Worm (Caenorhabditis elegans) whole organism, L4 larva: ENCODE results near the gene T27E4.1.
A peak's percentile ranks its signal among the peaks of the same experiment; 100 is the strongest.

Experiments used
- F37D6.2 ChIP-seq: sonication (generic microtip); optimal IDR thresholded peaks from 2 replicates; lab custom pipeline; 2016; ENCODE audit warnings: mild to moderate bottlenecking, missing genetic modification characterization, missing compliant biosample characterization
- ZK546.5 ChIP-seq, 2 experiments: sonication (generic microtip); optimal IDR thresholded peaks; 2 replicates each; lab custom pipeline; 2017; ENCODE audit warnings: missing biosample characterization in 2 of 2, missing genetic modification characterization in 2 of 2
- aha-1 ChIP-seq: fragments of 150-350 bp; peaks from one replicate; lab custom pipeline; 2014; ENCODE audit warnings: missing biosample characterization, missing genetic modification characterization
- aly-2 ChIP-seq: sonication (generic microtip); optimal IDR thresholded peaks from 2 replicates; lab custom pipeline; 2018; ENCODE audit warnings: missing biosample characterization, missing genetic modification characterization
- ceh-20 ChIP-seq: fragments of 200-800 bp; sonication (Bioruptor generic); IDR thresholded peaks from 2 replicates; pipeline ENCODE4 v1.3.6; 2022; ENCODE audit warnings: missing genetic modification reagents, missing genetic modification characterization, missing compliant biosample characterization
- ceh-28 ChIP-seq: fragments of 150-350 bp; optimal IDR thresholded peaks from 2 replicates; lab custom pipeline; 2014; ENCODE audit warnings: missing biosample characterization, missing genetic modification reagents, missing genetic modification characterization
- ceh-44 ChIP-seq: fragments of 200-800 bp; sonication (Bioruptor generic); IDR thresholded peaks from 2 replicates; pipeline ENCODE4 v1.3.6; 2022; ENCODE audit warnings: missing genetic modification reagents, missing genetic modification characterization, missing compliant biosample characterization
- cey-2 ChIP-seq: sonication (generic microtip); optimal IDR thresholded peaks from 3 replicates; lab custom pipeline; 2017; ENCODE audit warnings: missing genetic modification characterization, mild to moderate bottlenecking, missing compliant biosample characterization, antibody characterized with exemption, borderline replicate concordance; ENCODE audit not compliant: insufficient read depth
- daf-16 ChIP-seq, 3 experiments: sonication (generic microtip); optimal IDR thresholded peaks; 2 replicates each; lab custom pipeline; 2016 to 2017; ENCODE audit warnings: missing genetic modification characterization in 3 of 3, missing genetic modification reagents in 3 of 3, mild to moderate bottlenecking in 2 of 3, missing compliant biosample characterization in 2 of 3, missing biosample characterization in 1 of 3, moderate library complexity in 1 of 3
- dmd-6 ChIP-seq: fragments of 200-800 bp; sonication (Bioruptor generic); IDR thresholded peaks from 2 replicates; pipeline ENCODE4 v1.3.6; 2022; ENCODE audit warnings: missing genetic modification reagents, missing genetic modification characterization, missing compliant biosample characterization
- dmd-8 ChIP-seq: fragments of 200-800 bp; sonication (Bioruptor generic); IDR thresholded peaks from 2 replicates; pipeline ENCODE4 v1.3.6; 2022; ENCODE audit warnings: missing genetic modification characterization, missing compliant biosample characterization
- dve-1 ChIP-seq: sonication (generic microtip); optimal IDR thresholded peaks from 2 replicates; lab custom pipeline; 2017; ENCODE audit warnings: antibody characterized with exemption, mild to moderate bottlenecking, missing genetic modification characterization, missing compliant biosample characterization; ENCODE audit not compliant: insufficient read depth
- fos-1 ChIP-seq: fragments of 150-350 bp; optimal IDR thresholded peaks from 2 replicates; lab custom pipeline; 2014; ENCODE audit warnings: missing biosample characterization, missing genetic modification characterization
- hif-1 ChIP-seq, 2 experiments: sonication (generic microtip); optimal IDR thresholded peaks; 2 replicates each; lab custom pipeline; 2016 to 2017; ENCODE audit warnings: missing compliant biosample characterization in 2 of 2, missing genetic modification characterization in 2 of 2, missing genetic modification reagents in 2 of 2, missing genotype in 2 of 2, mild to moderate bottlenecking in 1 of 2
- hlh-11 ChIP-seq: fragments of 200-800 bp; sonication (Bioruptor generic); optimal IDR thresholded peaks from 2 replicates; lab custom pipeline; 2018; ENCODE audit warnings: mild to moderate bottlenecking, missing genetic modification characterization, missing compliant biosample characterization
- hlh-30 ChIP-seq: sonication (generic microtip); optimal IDR thresholded peaks from 2 replicates; lab custom pipeline; 2017; ENCODE audit warnings: antibody characterized with exemption, mild to moderate bottlenecking, missing genetic modification characterization, missing compliant biosample characterization; ENCODE audit not compliant: insufficient read depth
- lsy-2 ChIP-seq, 2 experiments: fragments of 150-350 bp in 1 of 2; sonication (generic microtip) in 1 of 2; optimal IDR thresholded peaks; 2 replicates each; lab custom pipeline; 2014 to 2017; ENCODE audit warnings: missing biosample characterization in 2 of 2, missing genetic modification characterization in 2 of 2
- madf-9 ChIP-seq: fragments of 200-800 bp; sonication (Bioruptor generic); conservative IDR thresholded peaks from 2 replicates; pipeline ENCODE4 v1.3.6; 2022; ENCODE audit warnings: missing genetic modification reagents, missing genetic modification characterization, missing compliant biosample characterization
- mdl-1 ChIP-seq, 2 experiments: fragments of 150-350 bp in 1 of 2; sonication (generic microtip) in 1 of 2; optimal IDR thresholded peaks; 2 replicates each; lab custom pipeline; 2014 to 2017; ENCODE audit warnings: missing biosample characterization in 2 of 2, missing genetic modification characterization in 2 of 2
- mep-1 ChIP-seq: fragments of 150-350 bp; sonication (generic microtip); optimal IDR thresholded peaks from 3 replicates; lab custom pipeline; 2014; ENCODE audit warnings: missing biosample characterization, missing genetic modification characterization
- mes-2 ChIP-seq: sonication (generic microtip); optimal IDR thresholded peaks from 2 replicates; lab custom pipeline; 2016; ENCODE audit warnings: missing genotype, mild to moderate bottlenecking, missing genetic modification characterization, missing compliant biosample characterization; ENCODE audit not compliant: poor library complexity, severe bottlenecking
- nhr-102 ChIP-seq: sonication (generic microtip); optimal IDR thresholded peaks from 2 replicates; lab custom pipeline; 2016; ENCODE audit warnings: mild to moderate bottlenecking, missing genetic modification characterization, moderate library complexity, missing compliant biosample characterization
- nhr-11 ChIP-seq: fragments of 150-350 bp; optimal IDR thresholded peaks from 2 replicates; lab custom pipeline; 2014; ENCODE audit warnings: missing biosample characterization, missing genetic modification characterization
- nhr-111 ChIP-seq: fragments of 200-800 bp; sonication (Bioruptor generic); optimal IDR thresholded peaks from 2 replicates; lab custom pipeline; 2018; ENCODE audit warnings: mild to moderate bottlenecking, missing genetic modification characterization, missing compliant biosample characterization
- nhr-237 ChIP-seq: sonication (generic microtip); optimal IDR thresholded peaks from 2 replicates; lab custom pipeline; 2017; ENCODE audit warnings: missing biosample characterization, missing genetic modification characterization
- nhr-28 ChIP-seq: fragments of 150-350 bp; optimal IDR thresholded peaks from 2 replicates; lab custom pipeline; 2014; ENCODE audit warnings: missing biosample characterization, missing genetic modification characterization
- nhr-41 ChIP-seq: fragments of 200-800 bp; sonication (Bioruptor generic); IDR thresholded peaks from 2 replicates; pipeline ENCODE4 v1.3.6; 2022; ENCODE audit warnings: missing genetic modification reagents, missing genetic modification characterization, missing compliant biosample characterization
- nhr-48 ChIP-seq: sonication (generic microtip); optimal IDR thresholded peaks from 2 replicates; lab custom pipeline; 2016; ENCODE audit warnings: mild to moderate bottlenecking, missing genetic modification characterization, missing compliant biosample characterization
- nhr-77 ChIP-seq: fragments of 150-350 bp; optimal IDR thresholded peaks from 2 replicates; lab custom pipeline; 2014; ENCODE audit warnings: missing biosample characterization, missing genetic modification characterization
- pha-4 ChIP-seq, 2 experiments: fragments of 150-350 bp in 1 of 2; fragments of 200-800 bp in 1 of 2; sonication (Bioruptor generic) in 1 of 2; IDR thresholded peaks in 1 of 2; optimal IDR thresholded peaks in 1 of 2; 2 replicates each; pipeline versions ENCODE4 v1.3.6 to Lab custom; 2014 to 2022; ENCODE audit warnings: missing genetic modification characterization in 2 of 2, missing genetic modification reagents in 2 of 2, missing biosample characterization in 1 of 2, missing compliant biosample characterization in 1 of 2
- php-3 ChIP-seq: fragments of 200-800 bp; sonication (Bioruptor generic); IDR thresholded peaks from 2 replicates; pipeline ENCODE4 v1.3.6; 2022; ENCODE audit warnings: missing genetic modification reagents, missing genetic modification characterization, missing compliant biosample characterization
- saeg-2 ChIP-seq: fragments of 200-800 bp; sonication (Bioruptor generic); IDR thresholded peaks from 2 replicates; pipeline ENCODE4 v1.3.6; 2022; ENCODE audit warnings: missing genetic modification reagents, missing genetic modification characterization, missing compliant biosample characterization
- unc-39 ChIP-seq: sonication (generic microtip); optimal IDR thresholded peaks from 2 replicates; lab custom pipeline; 2017; ENCODE audit warnings: missing biosample characterization, missing genetic modification characterization
- unc-62 ChIP-seq, 3 experiments: fragments of 150-350 bp in 1 of 3; sonication (generic microtip); optimal IDR thresholded peaks in 2 of 3; peaks in 1 of 3; 1 replicate in 1 of 3; 2 replicates in 2 of 3; lab custom pipeline; 2014 to 2017; ENCODE audit warnings: missing biosample characterization in 3 of 3, missing genetic modification characterization in 3 of 3, missing genetic modification reagents in 3 of 3, missing genotype in 1 of 3
- ztf-11 ChIP-seq: fragments of 150-350 bp; optimal IDR thresholded peaks from 2 replicates; lab custom pipeline; 2014; ENCODE audit warnings: missing biosample characterization, missing genetic modification characterization
- ztf-7 ChIP-seq: fragments of 150-350 bp; optimal IDR thresholded peaks from 2 replicates; lab custom pipeline; 2014; ENCODE audit warnings: missing biosample characterization, missing genetic modification characterization

T27E4.1 gene

ce11 chrV:9074360-9074834, 17.7 kb upstream of the T27E4.1 start (continued):
- TF ChIP-seq nhr-102: no peak
- peak; percentile 66 for TF ChIP-seq hlh-11 (tag; lab: Kevin White, UChicago)
- peak; percentile 16 to 27 for TF ChIP-seq lsy-2 (tag; optimal IDR thresholded peaks at IDR 0.05; lab: Kevin White, UChicago)
- peak in 1 of 2 experiments; percentile 49 for TF ChIP-seq mdl-1 (tag; optimal IDR thresholded peaks at IDR 0.05; lab: Kevin White, UChicago)
- TF ChIP-seq nhr-48 (tag; lab: Kevin White, UChicago): peak; percentile 31
- TF ChIP-seq unc-62 (GFP tag; optimal IDR thresholded peaks at IDR 0.05 in 1 of 2; lab: Kevin White, UChicago): peak in 1 of 2 experiments; percentile 66
- TF ChIP-seq unc-62 (tag; optimal IDR thresholded peaks at IDR 0.05; lab: Kevin White, UChicago): no peak
- peak; percentile 96 for TF ChIP-seq aha-1 (tag; lab: Kevin White, UChicago)
- peak; percentile 87 for TF ChIP-seq nhr-77 (tag; lab: Kevin White, UChicago)
- peak; percentile 59 for TF ChIP-seq mep-1
- peak; percentile 76 for TF ChIP-seq php-3 (GFP tag; lab: Robert Waterston, UW)
- TF ChIP-seq, all 104 proteins: peak for 19

ce11 chrV:9075827-9076226, 16.3 kb upstream of the T27E4.1 start:
- no peak for TF ChIP-seq ceh-28 (tag; lab: Kevin White, UChicago)
- no peak for TF ChIP-seq nhr-11
- no peak for TF ChIP-seq nhr-111
- peak in 1 of 2 experiments; percentile 25 for TF ChIP-seq lsy-2 (tag; optimal IDR thresholded peaks at IDR 0.05; lab: Kevin White, UChicago)
- TF ChIP-seq hlh-30 (tag; lab: Kevin White, UChicago): peak; percentile 38
- peak in 1 of 2 experiments; percentile 32 for TF ChIP-seq mdl-1 (tag; optimal IDR thresholded peaks at IDR 0.05; lab: Kevin White, UChicago)
- no peak for TF ChIP-seq ztf-11
- TF ChIP-seq daf-16 (GFP tag; optimal IDR thresholded peaks at IDR 0.05; lab: Kevin White, UChicago): no peak
- TF ChIP-seq daf-16 (tag; optimal IDR thresholded peaks at IDR 0.05; lab: Kevin White, UChicago): peak; percentile 59
- peak; percentile 15 for TF ChIP-seq dve-1 (tag; lab: Kevin White, UChicago)
- TF ChIP-seq pha-4 (GFP tag; IDR thresholded peaks at IDR 0.05; lab: Robert Waterston, UW): 0 out of 2 replicates have a peak, but pooled peaks have one; percentile 35
- no peak for TF ChIP-seq pha-4 (tag; optimal IDR thresholded peaks at IDR 0.05; lab: Kevin White, UChicago)
- peak; percentile 31 for TF ChIP-seq dmd-6 (GFP tag; lab: Robert Waterston, UW)
- peak; percentile 25 for TF ChIP-seq nhr-28 (tag; lab: Kevin White, UChicago)
- TF ChIP-seq fos-1 (tag; lab: Kevin White, UChicago): no peak
- TF ChIP-seq hlh-11 (tag; lab: Kevin White, UChicago): peak; percentile 35

- TF ChIP-seq cey-2: no peak
- peak; percentile 92 for TF ChIP-seq aha-1 (tag; lab: Kevin White, UChicago)
- TF ChIP-seq ceh-20: no peak
- no peak for TF ChIP-seq unc-39
- TF ChIP-seq nhr-102: no peak
- no peak for TF ChIP-seq daf-16 (GFP tag; optimal IDR thresholded peaks at IDR 0.05; lab: Kevin White, UChicago)
- TF ChIP-seq daf-16 (tag; optimal IDR thresholded peaks at IDR 0.05; lab: Kevin White, UChicago): peak; percentile 4
- TF ChIP-seq F37D6.2 (tag; lab: Kevin White, UChicago): no peak
These were observed 15.9 kb upstream of the T27E4.1 start, which contains the start of gene T27E4.7 for ce11 chrV:9076273-9076672. Gene T27E4.7, minus strand, starts transcription at chrV:9076322.

- peak in 1 of 2 experiments; percentile 53 for TF ChIP-seq unc-62 (GFP tag; optimal IDR thresholded peaks at IDR 0.05 in 1 of 2; lab: Kevin White, UChicago)
- TF ChIP-seq unc-62 (tag; optimal IDR thresholded peaks at IDR 0.05; lab: Kevin White, UChicago): no peak
- peak; percentile 66 for TF ChIP-seq nhr-28 (tag; lab: Kevin White, UChicago)
- TF ChIP-seq ZK546.5 (tag; optimal IDR thresholded peaks at IDR 0.05; lab: Kevin White, UChicago): no peak
- TF ChIP-seq nhr-41 (GFP tag; lab: Robert Waterston, UW): no peak
- TF ChIP-seq ztf-7: no peak
These were observed 14.0 kb upstream of the T27E4.1 start for ce11 chrV:9078067-9078581.

- TF ChIP-seq hif-1 (tag; optimal IDR thresholded peaks at IDR 0.05; lab: Kevin White, UChicago) (peak; percentile 2 to 94), ceh-44 (no peak), madf-9 (GFP tag; lab: Robert Waterston, UW) (no peak), nhr-111 (no peak), mdl-1 (tag; optimal IDR thresholded peaks at IDR 0.05; lab: Kevin White, UChicago) (peak in 1 of 2 experiments; percentile 55), daf-16 (GFP tag; optimal IDR thresholded peaks at IDR 0.05; lab: Kevin White, UChicago) (peak in 1 of 2 experiments; percentile 60), daf-16 (tag; optimal IDR thresholded peaks at IDR 0.05; lab: Kevin White, UChicago) (peak; percentile 93), mes-2 (peak; percentile 33), dmd-6 (GFP tag; lab: Robert Waterston, UW) (peak; percentile 91), hlh-11 (tag; lab: Kevin White, UChicago) (peak; percentile 89), unc-39 (no peak), nhr-102 (peak; percentile 75), nhr-237 (tag; lab: Kevin White, UChicago) (no peak), aly-2 (tag; lab: Kevin White, UChicago) (no peak), hlh-30 (tag; lab: Kevin White, UChicago) (peak; percentile 52), saeg-2 (0 out of 2 replicates have a peak, but pooled peaks have one; percentile 38), dmd-8 (GFP tag; lab: Robert Waterston, UW) (no peak)
These were observed 13.2 kb upstream of the T27E4.1 start for ce11 chrV:9078815-9079525.
